Comparison of ENCODE assay signal across 4 fruit fly cellular contexts in genomic region chrX:17802353-17803121, dm6.
TF ChIP-seq lines count a peak whose summit lies in the region.

No protein-coding gene starts in this region.

- TF ChIP-seq CTCF in whole organism, embryonic (GFP tag; optimal IDR thresholded peaks at IDR 0.05; lab: Kevin White, UChicago), result no peak

TF ChIP-seq in whole organism, embryonic, 481 proteins besides CTCF, POLR2A, EP300 and RAD21 (continues in another document):
- TF ChIP-seq CG31441 (GFP tag; IDR thresholded peaks at IDR 0.05; lab: Robert Waterston, UW) (peak; percentile 47; the same call in 1 of the 2 replicates), Adf1 (GFP tag; IDR thresholded peaks at IDR 0.05; lab: Robert Waterston, UW) (peak; percentile 92), mld (GFP tag; IDR thresholded peaks at IDR 0.05; lab: Robert Waterston, UW; ENCODE audit: partially characterized antibody) (no peak), HHEX (GFP tag; optimal IDR thresholded peaks at IDR 0.05; lab: Kevin White, UChicago) (peak; percentile 34), usp (GFP tag; optimal IDR thresholded peaks at IDR 0.05; lab: Kevin White, UChicago) (no peak), CG14441 (GFP tag; IDR thresholded peaks at IDR 0.05; lab: Robert Waterston, UW) (0 out of 2 replicates have a peak, but pooled peaks have one; percentile 21), CG13775 (GFP tag; optimal IDR thresholded peaks at IDR 0.05; lab: Kevin White, UChicago) (peak; percentile 48), Oli (tag; optimal IDR thresholded peaks at IDR 0.05; lab: Kevin White, UChicago) (peak; percentile 49), stc (GFP tag; IDR thresholded peaks at IDR 0.05; lab: Robert Waterston, UW) (no peak), CG10209 (GFP tag; optimal IDR thresholded peaks at IDR 0.05; lab: Kevin White, UChicago) (peak; percentile 24), CG17359 (tag; optimal IDR thresholded peaks at IDR 0.05; lab: Kevin White, UChicago) (peak; percentile 35), Lim3 (GFP tag; IDR thresholded peaks at IDR 0.05; lab: Robert Waterston, UW) (no peak), bbx (GFP tag; IDR thresholded peaks at IDR 0.05; lab: Robert Waterston, UW; ENCODE audit: partially characterized antibody) (no peak), nmo (GFP tag; optimal IDR thresholded peaks at IDR 0.05; lab: Kevin White, UChicago) (peak; percentile 62), Rfx (GFP tag; IDR thresholded peaks at IDR 0.05; lab: Robert Waterston, UW) (peak; percentile 28; the same call in 1 of the 2 replicates), CG33557 (GFP tag; optimal IDR thresholded peaks at IDR 0.05; lab: Kevin White, UChicago) (no peak), CG15601 (tag; optimal IDR thresholded peaks at IDR 0.05; lab: Kevin White, UChicago) (no peak), hkb (optimal IDR thresholded peaks at IDR 0.05; lab: Kevin White, UChicago) (no peak), hkb (GFP tag; IDR thresholded peaks at IDR 0.05; lab: Robert Waterston, UW) (peak; percentile 18; the same call in 1 of the 2 replicates), Chrac-16 (GFP tag; optimal IDR thresholded peaks at IDR 0.05; lab: Kevin White, UChicago) (peak; percentile 12), CG30403 (GFP tag; optimal IDR thresholded peaks at IDR 0.05; lab: Kevin White, UChicago) (peak; percentile 66), ATbp (GFP tag; optimal IDR thresholded peaks at IDR 0.05; lab: Kevin White, UChicago) (no peak)

TF ChIP-seq in whole organism, prepupa, 60 proteins besides CTCF, POLR2A, EP300 and RAD21 (continues in another document):
- TF ChIP-seq CG34406 (GFP tag; optimal IDR thresholded peaks at IDR 0.05; lab: Kevin White, UChicago), result peak; percentile 76
- TF ChIP-seq fd85E (GFP tag; optimal IDR thresholded peaks at IDR 0.05; lab: Kevin White, UChicago), result peak; percentile 8
- peak; percentile 80 for TF ChIP-seq CG31627 (GFP tag; optimal IDR thresholded peaks at IDR 0.05; lab: Kevin White, UChicago)
- TF ChIP-seq vri (GFP tag; optimal IDR thresholded peaks at IDR 0.05; lab: Kevin White, UChicago), result peak; percentile 69
- TF ChIP-seq Sox15 (GFP tag; optimal IDR thresholded peaks at IDR 0.05; lab: Kevin White, UChicago), result peak; percentile 64
- peak; percentile 71 for TF ChIP-seq Hr4 (GFP tag; optimal IDR thresholded peaks at IDR 0.05; lab: Kevin White, UChicago)
- peak; percentile 80 for TF ChIP-seq CG10669 (GFP tag; optimal IDR thresholded peaks at IDR 0.05; lab: Kevin White, UChicago)
- peak; percentile 56 for TF ChIP-seq Blimp-1 (GFP tag; optimal IDR thresholded peaks at IDR 0.05; lab: Kevin White, UChicago)
- TF ChIP-seq CG6854 (GFP tag; optimal IDR thresholded peaks at IDR 0.05; lab: Kevin White, UChicago), result peak; percentile 38
- TF ChIP-seq eg (GFP tag; IDR thresholded peaks at IDR 0.05; lab: Robert Waterston, UW), result peak; percentile 37; the same call in 1 of the 3 replicates
- TF ChIP-seq topi (GFP tag; optimal IDR thresholded peaks at IDR 0.05; lab: Kevin White, UChicago), result peak; percentile 86
- TF ChIP-seq Gug (GFP tag; IDR thresholded peaks at IDR 0.05; lab: Robert Waterston, UW), result peak; percentile 34; the same call in 1 of the 2 replicates
- peak; percentile 68 for TF ChIP-seq Ets21C (GFP tag; optimal IDR thresholded peaks at IDR 0.05; lab: Kevin White, UChicago)
- TF ChIP-seq Hr39 (GFP tag; optimal IDR thresholded peaks at IDR 0.05; lab: Kevin White, UChicago), result peak; percentile 84
- TF ChIP-seq spab (GFP tag; optimal IDR thresholded peaks at IDR 0.05; lab: Kevin White, UChicago), result peak; percentile 60
- peak; percentile 78 for TF ChIP-seq CG10631 (GFP tag; optimal IDR thresholded peaks at IDR 0.05; lab: Kevin White, UChicago)
- TF ChIP-seq CG8319 (GFP tag; optimal IDR thresholded peaks at IDR 0.05; lab: Kevin White, UChicago), result peak; percentile 54
- peak; percentile 70 for TF ChIP-seq Eip75B (GFP tag; optimal IDR thresholded peaks at IDR 0.05; lab: Kevin White, UChicago)
- TF ChIP-seq CG32006 (GFP tag; optimal IDR thresholded peaks at IDR 0.05; lab: Kevin White, UChicago), result peak; percentile 84
- peak; percentile 71 for TF ChIP-seq net (GFP tag; optimal IDR thresholded peaks at IDR 0.05; lab: Kevin White, UChicago)
- TF ChIP-seq achi (GFP tag; optimal IDR thresholded peaks at IDR 0.05; lab: Kevin White, UChicago), result peak; percentile 80
- TF ChIP-seq acj6 (GFP tag; optimal IDR thresholded peaks at IDR 0.05; lab: Kevin White, UChicago), result peak; percentile 82
- peak; percentile 68 for TF ChIP-seq CG6276 (GFP tag; optimal IDR thresholded peaks at IDR 0.05; lab: Kevin White, UChicago)

TF ChIP-seq in whole organism, pupa, 21 proteins besides CTCF, POLR2A, EP300 and RAD21:
- TF ChIP-seq Pif1B (GFP tag; optimal IDR thresholded peaks at IDR 0.05; lab: Kevin White, UChicago), result peak; percentile 53
- TF ChIP-seq CG9948 (tag; optimal IDR thresholded peaks at IDR 0.05; lab: Kevin White, UChicago), result peak; percentile 79
- TF ChIP-seq CG8159 (tag; optimal IDR thresholded peaks at IDR 0.05; lab: Kevin White, UChicago), result peak; percentile 85
- no peak for TF ChIP-seq EcR (GFP tag; optimal IDR thresholded peaks at IDR 0.05; lab: Kevin White, UChicago)
- TF ChIP-seq rn (GFP tag; IDR thresholded peaks at IDR 0.05; lab: Robert Waterston, UW), result 0 out of 2 replicates have a peak, but pooled peaks have one; percentile 12
- TF ChIP-seq Pif1A (GFP tag; optimal IDR thresholded peaks at IDR 0.05; lab: Kevin White, UChicago), result peak; percentile 67
- TF ChIP-seq CG14655 (GFP tag; optimal IDR thresholded peaks at IDR 0.05; lab: Kevin White, UChicago), result peak; percentile 78
- peak; percentile 54 for TF ChIP-seq D1 (tag; optimal IDR thresholded peaks at IDR 0.05; lab: Kevin White, UChicago)
- peak; percentile 75 for TF ChIP-seq Snoo (tag; optimal IDR thresholded peaks at IDR 0.05; lab: Kevin White, UChicago)
- TF ChIP-seq CG32121 (GFP tag; IDR thresholded peaks at IDR 0.05; lab: Robert Waterston, UW), result no peak
- TF ChIP-seq CG17806 (tag; optimal IDR thresholded peaks at IDR 0.05; lab: Kevin White, UChicago), result peak; percentile 66
- peak; percentile 70 for TF ChIP-seq CG8301 (tag; optimal IDR thresholded peaks at IDR 0.05; lab: Kevin White, UChicago)
- 0 out of 3 replicates have a peak, but pooled peaks have one; percentile 13 for TF ChIP-seq CG4496 (GFP tag; IDR thresholded peaks at IDR 0.05; lab: Robert Waterston, UW)
- no peak for TF ChIP-seq Ets98B (GFP tag; IDR thresholded peaks at IDR 0.05; lab: Robert Waterston, UW)
- peak; percentile 80 for TF ChIP-seq CG15710 (tag; optimal IDR thresholded peaks at IDR 0.05; lab: Kevin White, UChicago)
- no peak for TF ChIP-seq CG13204 (GFP tag; optimal IDR thresholded peaks at IDR 0.05; lab: Kevin White, UChicago)
- peak; percentile 64 for TF ChIP-seq CG34367 (tag; optimal IDR thresholded peaks at IDR 0.05; lab: Kevin White, UChicago)
- no peak for TF ChIP-seq gl (tag; optimal IDR thresholded peaks at IDR 0.05; lab: Kevin White, UChicago)
- TF ChIP-seq CG12605 (GFP tag; IDR thresholded peaks at IDR 0.05; lab: Robert Waterston, UW), result no peak
- no peak for TF ChIP-seq CG10348 (GFP tag; IDR thresholded peaks at IDR 0.05; lab: Robert Waterston, UW)
- TF ChIP-seq fd96Ca (GFP tag; IDR thresholded peaks at IDR 0.05; lab: Robert Waterston, UW), result no peak

TF ChIP-seq in whole organism, wandering third instar larva, 38 proteins besides CTCF, POLR2A, EP300 and RAD21 (continues in another document):
- TF ChIP-seq psq (GFP tag; optimal IDR thresholded peaks at IDR 0.05; lab: Kevin White, UChicago) (peak; percentile 74), Jra (GFP tag; optimal IDR thresholded peaks at IDR 0.05; lab: Kevin White, UChicago) (no peak), fru (GFP tag; optimal IDR thresholded peaks at IDR 0.05; lab: Kevin White, UChicago) (peak; percentile 83), Vsx2 (GFP tag; optimal IDR thresholded peaks at IDR 0.05; lab: Kevin White, UChicago; ENCODE audit: partially characterized antibody) (peak; percentile 54), br (GFP tag; optimal IDR thresholded peaks at IDR 0.05; lab: Kevin White, UChicago) (peak; percentile 79), CG9705 (GFP tag; optimal IDR thresholded peaks at IDR 0.05; lab: Kevin White, UChicago) (peak; percentile 68), Myc (optimal IDR thresholded peaks at IDR 0.05; lab: Kevin White, UChicago) (no peak), Abd-B (GFP tag; optimal IDR thresholded peaks at IDR 0.05; lab: Kevin White, UChicago) (no peak), foxo (GFP tag; optimal IDR thresholded peaks at IDR 0.05; lab: Kevin White, UChicago) (peak in 1 of 2 experiments; percentile 86), N (GFP tag; optimal IDR thresholded peaks at IDR 0.05; lab: Kevin White, UChicago) (no peak), GATAd (GFP tag; optimal IDR thresholded peaks at IDR 0.05; lab: Kevin White, UChicago) (no peak), sv (GFP tag; optimal IDR thresholded peaks at IDR 0.05; lab: Kevin White, UChicago) (no peak), Dfd (GFP tag; optimal IDR thresholded peaks at IDR 0.05; lab: Kevin White, UChicago) (no peak), Sp1 (GFP tag; optimal IDR thresholded peaks at IDR 0.05; lab: Kevin White, UChicago) (peak; percentile 85), Hnf4 (GFP tag; optimal IDR thresholded peaks at IDR 0.05; lab: Kevin White, UChicago) (peak; percentile 59), dl (GFP tag; optimal IDR thresholded peaks at IDR 0.05; lab: Kevin White, UChicago; ENCODE audit: insufficient read depth in 1 of 2, partially characterized antibody in 2 of 2) (no peak), Hr78 (GFP tag; optimal IDR thresholded peaks at IDR 0.05; lab: Kevin White, UChicago) (no peak), dmrt93B (GFP tag; optimal IDR thresholded peaks at IDR 0.05; lab: Kevin White, UChicago) (peak; percentile 75), jim (GFP tag; optimal IDR thresholded peaks at IDR 0.05; lab: Kevin White, UChicago) (no peak), Dif (GFP tag; optimal IDR thresholded peaks at IDR 0.05; lab: Kevin White, UChicago; ENCODE audit: partially characterized antibody) (no peak), Mio (GFP tag; optimal IDR thresholded peaks at IDR 0.05; lab: Kevin White, UChicago) (no peak), CG32264 (GFP tag; optimal IDR thresholded peaks at IDR 0.05; lab: Kevin White, UChicago) (no peak), tai (GFP tag; optimal IDR thresholded peaks at IDR 0.05; lab: Kevin White, UChicago) (peak; percentile 19), CrebA (GFP tag; optimal IDR thresholded peaks at IDR 0.05; lab: Kevin White, UChicago; ENCODE audit: borderline replicate concordance) (no peak), pan (optimal IDR thresholded peaks at IDR 0.05; lab: Kevin White, UChicago) (no peak), HLH106 (tag; optimal IDR thresholded peaks at IDR 0.05; lab: Kevin White, UChicago) (peak; percentile 70), Rel (GFP tag; optimal IDR thresholded peaks at IDR 0.05; lab: Kevin White, UChicago) (no peak), Rel (tag; optimal IDR thresholded peaks at IDR 0.05; lab: Kevin White, UChicago) (no peak), brk (GFP tag; optimal IDR thresholded peaks at IDR 0.05; lab: Kevin White, UChicago) (peak; percentile 51), h (GFP tag; optimal IDR thresholded peaks at IDR 0.05; lab: Kevin White, UChicago) (peak; percentile 79), OdsH (GFP tag; optimal IDR thresholded peaks at IDR 0.05; lab: Kevin White, UChicago) (peak; percentile 95), woc (GFP tag; optimal IDR thresholded peaks at IDR 0.05; lab: Kevin White, UChicago) (peak; percentile 68)

Comparison
In these comparisons a context has a peak if more than half of its experiments do, and no peak if none do; other contexts are left out.
1. Of the 7 proteins assayed by ChIP-seq in both whole organism, embryonic and whole organism, prepupa: peak only in whole organism, embryonic: none; only in whole organism, prepupa: CG16779, CG6854, Gug, Hr39 and Lpt; in both: Blimp-1 and Sox102F; in neither: 0.